Fruit fly (Drosophila melanogaster): ENCODE measurements around the gene Lrr47.
A peak's percentile ranks its signal among the peaks of the same experiment; 100 is the strongest.

The Lrr47 gene

DNA sequence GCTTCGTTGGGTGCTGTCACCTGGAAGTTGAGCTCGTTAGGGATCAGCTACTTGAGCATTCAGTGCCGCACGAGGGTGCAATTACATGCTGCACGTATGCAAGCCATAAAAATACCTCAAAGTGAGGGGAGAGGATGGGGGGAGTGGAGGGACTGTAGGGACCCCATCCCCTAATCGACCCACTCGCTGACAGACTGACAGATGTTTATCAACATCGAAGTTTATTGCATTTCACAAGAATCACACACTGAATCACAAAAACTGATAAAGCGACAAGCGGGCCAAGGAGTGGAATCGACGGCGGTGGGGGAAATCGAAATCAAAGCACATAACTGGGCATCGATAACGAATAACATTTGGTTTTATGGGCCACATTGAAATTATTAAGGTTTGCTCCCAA lies 37.5 kb downstream of the Lrr47 start:
- TF ChIP-seq pdm3 (GFP tag; optimal IDR thresholded peaks at IDR 0.05) (no peak), vri (GFP tag; optimal IDR thresholded peaks at IDR 0.05) (peak; percentile 44)

DNA sequence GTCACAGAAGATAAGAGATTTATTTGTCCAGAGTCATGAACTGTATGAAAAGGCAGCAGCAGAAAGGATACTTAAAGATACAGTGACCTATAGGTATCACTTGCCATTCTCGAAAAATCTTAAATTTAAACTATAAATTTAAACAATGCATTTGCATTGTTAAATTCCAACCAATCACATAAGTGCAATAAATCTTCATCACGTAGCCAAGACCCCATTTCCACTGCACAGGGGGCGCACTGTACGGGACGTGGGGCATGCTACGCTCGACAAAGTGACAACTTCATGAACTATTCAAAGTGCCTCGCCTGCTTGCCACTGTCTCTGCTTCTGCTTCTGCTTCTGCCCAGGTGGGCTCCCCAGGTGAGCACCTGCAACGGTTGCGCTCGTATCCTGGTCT lies 38.1 kb downstream of the Lrr47 start:
- TF ChIP-seq CG8119 (GFP tag; IDR thresholded peaks at IDR 0.05), result no peak
- peak; percentile 50; the same call in 2 of the 3 replicates for TF ChIP-seq CG6163 (GFP tag; IDR thresholded peaks at IDR 0.05)
- TF ChIP-seq Hr39 (GFP tag; optimal IDR thresholded peaks at IDR 0.05), result peak; percentile 2
- TF ChIP-seq CG34406 (GFP tag; optimal IDR thresholded peaks at IDR 0.05), result no peak
- TF ChIP-seq pdm3 (GFP tag; optimal IDR thresholded peaks at IDR 0.05), result no peak
- TF ChIP-seq Sox102F (GFP tag; optimal IDR thresholded peaks at IDR 0.05), result no peak
- no peak for TF ChIP-seq Blimp-1 (GFP tag; optimal IDR thresholded peaks at IDR 0.05)
- peak; percentile 12 for TF ChIP-seq acj6 (GFP tag; optimal IDR thresholded peaks at IDR 0.05)
- TF ChIP-seq eg (GFP tag; IDR thresholded peaks at IDR 0.05), result peak; percentile 42; the same call in 1 of the 3 replicates

dm6 chr2L:10565674-10566073 lies 48.5 kb downstream of the Lrr47 start:
- TF ChIP-seq fd85E (GFP tag; optimal IDR thresholded peaks at IDR 0.05) (no peak), CG6276 (GFP tag; optimal IDR thresholded peaks at IDR 0.05) (no peak), Blimp-1 (GFP tag; optimal IDR thresholded peaks at IDR 0.05) (no peak), esn (GFP tag; optimal IDR thresholded peaks at IDR 0.05) (no peak), net (GFP tag; optimal IDR thresholded peaks at IDR 0.05) (peak; percentile 15), dac (GFP tag; optimal IDR thresholded peaks at IDR 0.05) (no peak), cyc (GFP tag; optimal IDR thresholded peaks at IDR 0.05) (no peak), CG4318 (GFP tag; optimal IDR thresholded peaks at IDR 0.05) (no peak), CG10631 (GFP tag; optimal IDR thresholded peaks at IDR 0.05) (no peak), spab (GFP tag; optimal IDR thresholded peaks at IDR 0.05) (peak; percentile 36), CG8319 (GFP tag; optimal IDR thresholded peaks at IDR 0.05) (no peak), Hr4 (GFP tag; optimal IDR thresholded peaks at IDR 0.05) (no peak), Sox15 (GFP tag; optimal IDR thresholded peaks at IDR 0.05) (no peak), eg (GFP tag; IDR thresholded peaks at IDR 0.05) (no peak), Ets21C (GFP tag; optimal IDR thresholded peaks at IDR 0.05) (no peak), fkh (GFP tag; optimal IDR thresholded peaks at IDR 0.05) (no peak), svp (GFP tag) (peak; percentile 64), CG8119 (GFP tag; IDR thresholded peaks at IDR 0.05) (no peak), Met (GFP tag; optimal IDR thresholded peaks at IDR 0.05) (peak; percentile 39), pdm3 (GFP tag; optimal IDR thresholded peaks at IDR 0.05) (peak; percentile 27), CG3032 (tag; optimal IDR thresholded peaks at IDR 0.05) (no peak), Sox14 (GFP tag; optimal IDR thresholded peaks at IDR 0.05) (peak; percentile 7), CG11294 (GFP tag; IDR thresholded peaks at IDR 0.05) (no peak), CG16779 (tag; optimal IDR thresholded peaks at IDR 0.05) (no peak), CG32006 (GFP tag; optimal IDR thresholded peaks at IDR 0.05) (no peak), vri (GFP tag; optimal IDR thresholded peaks at IDR 0.05) (no peak), Gug (GFP tag; IDR thresholded peaks at IDR 0.05) (0 out of 2 replicates have a peak, but pooled peaks have one; percentile 19), Sox102F (GFP tag; optimal IDR thresholded peaks at IDR 0.05) (peak; percentile 5), Lpt (GFP tag; optimal IDR thresholded peaks at IDR 0.05) (no peak), CG31627 (GFP tag; optimal IDR thresholded peaks at IDR 0.05) (no peak), CG6854 (GFP tag; optimal IDR thresholded peaks at IDR 0.05) (no peak), Hr38 (GFP tag; optimal IDR thresholded peaks at IDR 0.05) (no peak), lz (GFP tag; optimal IDR thresholded peaks at IDR 0.05) (no peak), OdsH (GFP tag; optimal IDR thresholded peaks at IDR 0.05) (peak; percentile 32), achi (GFP tag; optimal IDR thresholded peaks at IDR 0.05) (peak; percentile 5), Eip93F (GFP tag; optimal IDR thresholded peaks at IDR 0.05) (no peak), CG6792 (GFP tag; optimal IDR thresholded peaks at IDR 0.05) (peak; percentile 45), topi (GFP tag; optimal IDR thresholded peaks at IDR 0.05) (peak; percentile 13), CG34406 (GFP tag; optimal IDR thresholded peaks at IDR 0.05) (peak; percentile 22), Hr39 (GFP tag; optimal IDR thresholded peaks at IDR 0.05) (peak; percentile 34), dsx (GFP tag; optimal IDR thresholded peaks at IDR 0.05; ENCODE audit: poor library complexity, severe bottlenecking) (peak; percentile 15), Smox (GFP tag; optimal IDR thresholded peaks at IDR 0.05) (peak; percentile 12), Eip75B (GFP tag; optimal IDR thresholded peaks at IDR 0.05) (peak; percentile 43), CG10669 (GFP tag; optimal IDR thresholded peaks at IDR 0.05) (peak; percentile 41), salr (GFP tag; optimal IDR thresholded peaks at IDR 0.05) (no peak), Ets96B (tag; optimal IDR thresholded peaks at IDR 0.05) (peak; percentile 40)
